Worm (Caenorhabditis elegans) whole organism, early embryonic: ENCODE data around the gene pdha-1.

Experiments used
- B0310.2 ChIP-seq: sonication (generic microtip); optimal IDR thresholded peaks from 2 replicates; lab custom pipeline; 2016; ENCODE audit warnings: mild to moderate bottlenecking, missing genetic modification characterization, missing compliant biosample characterization
- F13C5.2 ChIP-seq: sonication (generic microtip); optimal IDR thresholded peaks from 2 replicates; lab custom pipeline; 2017; ENCODE audit warnings: mild to moderate bottlenecking, missing genetic modification characterization, inconsistent platforms, missing compliant biosample characterization
- aly-1 ChIP-seq: sonication (generic microtip); optimal IDR thresholded peaks from 2 replicates; lab custom pipeline; 2016; ENCODE audit warnings: missing genetic modification characterization, missing compliant biosample characterization
- ama-1 ChIP-seq: fragments of 150-350 bp; optimal IDR thresholded peaks from 2 replicates; lab custom pipeline; 2014
- ceh-36 ChIP-seq: sonication (generic microtip); optimal IDR thresholded peaks from 2 replicates; lab custom pipeline; 2016; ENCODE audit warnings: missing genetic modification characterization, inconsistent platforms, missing compliant biosample characterization
- ets-7 ChIP-seq: sonication (generic microtip); optimal IDR thresholded peaks from 2 replicates; lab custom pipeline; 2016; ENCODE audit warnings: missing genotype, missing genetic modification characterization, missing compliant biosample characterization
- flt-1 ChIP-seq: fragments of 200-800 bp; sonication (Bioruptor generic); IDR thresholded peaks from 2 replicates; pipeline ENCODE4 v1.3.6; 2022; ENCODE audit warnings: missing genetic modification characterization, missing compliant biosample characterization
- hmbx-1 ChIP-seq: sonication (generic microtip); optimal IDR thresholded peaks from 2 replicates; lab custom pipeline; 2016; ENCODE audit warnings: mild to moderate bottlenecking, missing genetic modification characterization, missing compliant biosample characterization
- hnd-1 ChIP-seq: sonication (generic microtip); optimal IDR thresholded peaks from 2 replicates; lab custom pipeline; 2016; ENCODE audit warnings: missing genetic modification characterization, missing compliant biosample characterization
- pes-1 ChIP-seq: fragments of 200-800 bp; sonication (Bioruptor generic); IDR thresholded peaks from 2 replicates; pipeline ENCODE4 v1.3.6; 2022; ENCODE audit warnings: missing genetic modification reagents, missing genetic modification characterization, missing compliant biosample characterization
- scrt-1 ChIP-seq: fragments of 200-800 bp; sonication (Bioruptor generic); IDR thresholded peaks from 2 replicates; pipeline ENCODE4 v1.3.6; 2022; ENCODE audit warnings: missing genetic modification characterization, missing compliant biosample characterization
- sea-1 ChIP-seq: fragments of 200-800 bp; sonication (Bioruptor generic); conservative IDR thresholded peaks from 2 replicates; pipeline ENCODE4 v1.3.6; 2022; ENCODE audit warnings: missing genetic modification characterization, missing compliant biosample characterization

DNA sequence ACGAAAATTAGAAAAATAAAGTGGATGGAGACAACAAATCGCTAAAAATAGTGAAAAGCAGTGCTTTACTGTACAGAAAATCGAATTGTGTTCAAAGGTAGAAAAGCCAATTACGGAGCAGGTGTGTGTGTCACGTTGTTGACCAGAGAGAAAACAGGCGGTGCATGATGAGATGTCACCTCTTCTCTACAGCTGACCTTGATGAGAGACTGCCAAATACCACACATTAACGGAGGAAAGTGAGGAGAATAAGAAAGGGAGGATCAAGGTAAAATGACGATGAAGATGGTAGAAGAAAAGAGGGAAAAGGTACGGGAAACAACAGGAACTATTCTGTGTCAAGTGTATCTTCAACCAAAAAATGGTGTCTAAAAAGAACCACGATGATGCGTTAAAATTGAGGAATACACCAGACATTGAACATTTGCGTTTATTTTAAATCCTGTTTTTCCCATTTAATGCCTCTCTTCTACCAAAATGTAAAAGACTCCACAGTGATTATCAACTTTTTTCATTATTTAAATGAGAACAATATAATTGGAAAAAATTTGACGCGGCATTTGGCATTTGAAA, 33.2 kb downstream of the pdha-1 start:
- TF ChIP-seq flt-1 (no peak), ama-1 (lab: Kevin White, UChicago) (no peak), hnd-1 (no peak), hmbx-1 (tag; lab: Kevin White, UChicago) (no peak), pes-1 (GFP tag; lab: Robert Waterston, UW) (no peak), aly-1 (no peak), F13C5.2 (no peak), sea-1 (no peak), scrt-1 (GFP tag; lab: Robert Waterston, UW) (no peak), B0310.2 (tag; lab: Kevin White, UChicago) (no peak), ets-7 (no peak), ceh-36 (tag; lab: Kevin White, UChicago) (no peak)
